Fruit fly (Drosophila melanogaster) whole organism, embryonic: ENCODE results near the gene Dph3.

Experiments used
- B-H2 ChIP-seq: fragments of 200-800 bp; sonication (Bioruptor generic); optimal IDR thresholded peaks from 2 replicates; lab custom pipeline; 2018; ENCODE audit warnings: missing biosample characterization, mild to moderate bottlenecking, missing genetic modification characterization
- BEAF-32 ChIP-seq: fragments of 200-800 bp; sonication (Bioruptor generic); optimal IDR thresholded peaks from 3 replicates; lab custom pipeline; 2017; ENCODE audit warnings: missing biosample characterization, missing genetic modification characterization, mild to moderate bottlenecking, moderate library complexity, missing genetic modification reagents
- Bgb ChIP-seq: fragments of 200-800 bp; sonication (Bioruptor generic); IDR thresholded peaks from 2 replicates; pipeline ENCODE4 v1.3.6; 2022; ENCODE audit warnings: missing biosample characterization, missing genetic modification characterization; ENCODE audit not compliant: partially characterized antibody
- CG10543 ChIP-seq: fragments of 200-800 bp; sonication (Bioruptor generic); optimal IDR thresholded peaks from 3 replicates; lab custom pipeline; 2017; ENCODE audit warnings: missing biosample characterization, mild to moderate bottlenecking, missing genetic modification characterization, moderate library complexity
- CG12071 ChIP-seq: fragments of 200-800 bp; sonication (Bioruptor generic); optimal IDR thresholded peaks from 3 replicates; lab custom pipeline; 2018; ENCODE audit warnings: missing biosample characterization, mild to moderate bottlenecking, missing genetic modification characterization
- CG12744 ChIP-seq: fragments of 200-800 bp; sonication (Bioruptor generic); optimal IDR thresholded peaks from 2 replicates; lab custom pipeline; 2016; ENCODE audit warnings: missing biosample characterization, missing genetic modification characterization
- CG12769 ChIP-seq: fragments of 200-800 bp; sonication (Bioruptor generic); optimal IDR thresholded peaks from 2 replicates; lab custom pipeline; 2019; ENCODE audit warnings: missing biosample characterization, mild to moderate bottlenecking, missing genetic modification characterization, moderate library complexity
- CG13894 ChIP-seq: fragments of 200-800 bp; sonication (Bioruptor generic); optimal IDR thresholded peaks from 3 replicates; lab custom pipeline; 2018; ENCODE audit warnings: missing biosample characterization, mild to moderate bottlenecking, missing genetic modification characterization, moderate library complexity
- CG14710 ChIP-seq: fragments of 200-800 bp; sonication (Bioruptor generic); optimal IDR thresholded peaks from 3 replicates; lab custom pipeline; 2019; ENCODE audit warnings: missing biosample characterization, mild to moderate bottlenecking, missing genetic modification characterization, moderate library complexity
- CG15269 ChIP-seq: fragments of 200-800 bp; sonication (Bioruptor generic); optimal IDR thresholded peaks from 2 replicates; lab custom pipeline; 2018; ENCODE audit warnings: missing biosample characterization, mild to moderate bottlenecking, missing genetic modification characterization, moderate library complexity
- CG15514 ChIP-seq: fragments of 200-800 bp; sonication (Bioruptor generic); optimal IDR thresholded peaks from 3 replicates; lab custom pipeline; 2017; ENCODE audit warnings: missing biosample characterization, missing genetic modification characterization, mild to moderate bottlenecking, moderate library complexity, missing genetic modification reagents
- CG17359 ChIP-seq: fragments of 200-800 bp; sonication (Bioruptor generic); optimal IDR thresholded peaks from 3 replicates; lab custom pipeline; 2018; ENCODE audit warnings: missing biosample characterization, mild to moderate bottlenecking, missing genetic modification characterization, moderate library complexity
- CG1792 ChIP-seq: fragments of 200-800 bp; sonication (Bioruptor generic); optimal IDR thresholded peaks from 2 replicates; lab custom pipeline; 2016; ENCODE audit warnings: missing biosample characterization, missing genetic modification characterization
- CG18262 ChIP-seq: fragments of 200-800 bp; optimal IDR thresholded peaks from 3 replicates; lab custom pipeline; 2019; ENCODE audit warnings: missing biosample characterization, mild to moderate bottlenecking, missing genetic modification characterization, moderate library complexity
- CG30020 ChIP-seq: fragments of 200-800 bp; optimal IDR thresholded peaks from 2 replicates; lab custom pipeline; 2019; ENCODE audit warnings: missing biosample characterization, mild to moderate bottlenecking, missing genetic modification characterization, moderate library complexity
- CG3163 ChIP-seq: fragments of 200-800 bp; sonication (Bioruptor generic); optimal IDR thresholded peaks from 3 replicates; lab custom pipeline; 2016; ENCODE audit warnings: missing biosample characterization, missing genetic modification characterization
- CG32767 ChIP-seq: fragments of 200-800 bp; sonication (Bioruptor generic); IDR thresholded peaks from 2 replicates; pipeline ENCODE4 v1.3.6; 2022; ENCODE audit warnings: missing biosample characterization, missing genetic modification characterization
- CG33213 ChIP-seq: fragments of 200-800 bp; sonication (Bioruptor generic); optimal IDR thresholded peaks from 3 replicates; lab custom pipeline; 2016; ENCODE audit warnings: missing biosample characterization, missing genetic modification characterization
- CG4328 ChIP-seq: fragments of 200-800 bp; sonication (Bioruptor generic); optimal IDR thresholded peaks from 3 replicates; lab custom pipeline; 2017; ENCODE audit warnings: missing biosample characterization, missing genetic modification reagents, missing genetic modification characterization
- CG4730 ChIP-seq: fragments of 200-800 bp; sonication (Bioruptor generic); IDR thresholded peaks from 2 replicates; pipeline ENCODE4 v1.3.6; 2022; ENCODE audit warnings: missing biosample characterization, missing genetic modification characterization
- CG4854 ChIP-seq: fragments of 200-800 bp; sonication (Bioruptor generic); optimal IDR thresholded peaks from 2 replicates; lab custom pipeline; 2016; ENCODE audit warnings: missing biosample characterization, missing genetic modification characterization, inconsistent platforms
- CG7786 ChIP-seq: fragments of 200-800 bp; sonication (Bioruptor generic); optimal IDR thresholded peaks from 2 replicates; lab custom pipeline; 2016; ENCODE audit warnings: missing biosample characterization, missing genetic modification characterization
- CG8359 ChIP-seq: fragments of 200-800 bp; sonication (Bioruptor generic); optimal IDR thresholded peaks from 2 replicates; lab custom pipeline; 2017; ENCODE audit warnings: missing biosample characterization, mild to moderate bottlenecking, missing genetic modification characterization, borderline replicate concordance
- CG8388 ChIP-seq: fragments of 200-800 bp; sonication (Bioruptor generic); optimal IDR thresholded peaks from 2 replicates; lab custom pipeline; 2019; ENCODE audit warnings: missing biosample characterization, mild to moderate bottlenecking, missing genetic modification characterization, moderate library complexity
- Dp ChIP-seq: fragments of 200-800 bp; sonication (Bioruptor generic); optimal IDR thresholded peaks from 2 replicates; lab custom pipeline; 2018; ENCODE audit warnings: missing biosample characterization, mild to moderate bottlenecking, missing genetic modification characterization, moderate library complexity
- Elba2 ChIP-seq: fragments of 200-800 bp; sonication (Bioruptor generic); optimal IDR thresholded peaks from 3 replicates; lab custom pipeline; 2016; ENCODE audit warnings: missing biosample characterization, missing genetic modification characterization
- Kr ChIP-seq: fragments of 200-800 bp; sonication (Bioruptor generic); optimal IDR thresholded peaks from 2 replicates; lab custom pipeline; 2017; ENCODE audit warnings: missing biosample characterization, mild to moderate bottlenecking, missing genetic modification characterization
- MESR4 ChIP-seq: fragments of 200-800 bp; sonication (Bioruptor generic); optimal IDR thresholded peaks from 2 replicates; lab custom pipeline; 2018; ENCODE audit warnings: missing biosample characterization, mild to moderate bottlenecking, missing genetic modification characterization, moderate library complexity
- NfI ChIP-seq: fragments of 200-800 bp; sonication (Bioruptor generic); optimal IDR thresholded peaks from 3 replicates; lab custom pipeline; 2018; ENCODE audit warnings: missing biosample characterization, mild to moderate bottlenecking, missing genetic modification characterization, moderate library complexity
- Optix ChIP-seq: fragments of 200-800 bp; sonication (Bioruptor generic); IDR thresholded peaks from 3 replicates; pipeline ENCODE4 v1.3.6; 2022; ENCODE audit warnings: missing biosample characterization, missing genetic modification characterization
- Pdp1 ChIP-seq, 2 experiments: fragments of 200-800 bp; sonication (Bioruptor generic); optimal IDR thresholded peaks; 3 replicates each; lab custom pipeline; 2016; ENCODE audit warnings: missing biosample characterization in 2 of 2, missing genetic modification characterization in 2 of 2, mild to moderate bottlenecking in 1 of 2, moderate library complexity in 1 of 2
- Poxn ChIP-seq: fragments of 200-800 bp; sonication (Bioruptor generic); IDR thresholded peaks from 2 replicates; pipeline ENCODE4 v1.3.6; 2022; ENCODE audit warnings: missing biosample characterization, missing genetic modification characterization
- Ravus ChIP-seq: fragments of 200-800 bp; sonication (Bioruptor generic); IDR thresholded peaks from 2 replicates; pipeline ENCODE4 v1.3.6; 2022; ENCODE audit warnings: missing biosample characterization, missing genetic modification characterization
- bsh ChIP-seq, 2 experiments: fragments of 200-800 bp; sonication (Bioruptor generic); optimal IDR thresholded peaks; 2 replicates each; lab custom pipeline; 2017 to 2018; ENCODE audit warnings: mild to moderate bottlenecking in 2 of 2, missing biosample characterization in 2 of 2, missing genetic modification characterization in 2 of 2, moderate library complexity in 1 of 2
- cas ChIP-seq: fragments of 200-800 bp; sonication (Bioruptor generic); IDR thresholded peaks from 2 replicates; pipeline ENCODE4 v1.3.6; 2022; ENCODE audit warnings: missing biosample characterization, missing genetic modification characterization
- dati ChIP-seq: fragments of 200-800 bp; sonication (Bioruptor generic); IDR thresholded peaks from 2 replicates; pipeline ENCODE4 v1.3.6; 2022; ENCODE audit warnings: missing biosample characterization, missing genetic modification characterization
- gce ChIP-seq: fragments of 200-800 bp; sonication (Bioruptor generic); IDR thresholded peaks from 3 replicates; pipeline ENCODE4 v1.3.6; 2022; ENCODE audit warnings: missing biosample characterization, missing genetic modification characterization
- gcm ChIP-seq: fragments of 200-800 bp; sonication (Bioruptor generic); optimal IDR thresholded peaks from 2 replicates; lab custom pipeline; 2019; ENCODE audit warnings: missing biosample characterization, mild to moderate bottlenecking, missing genetic modification characterization, moderate library complexity
- gem ChIP-seq: fragments of 200-800 bp; sonication (Bioruptor generic); optimal IDR thresholded peaks from 2 replicates; lab custom pipeline; 2019; ENCODE audit warnings: missing biosample characterization, mild to moderate bottlenecking, missing genetic modification characterization, moderate library complexity
- insv ChIP-seq, 2 experiments: fragments of 200-800 bp; sonication (Bioruptor generic); optimal IDR thresholded peaks; 3 replicates each; lab custom pipeline; 2016 to 2018; ENCODE audit warnings: missing biosample characterization in 2 of 2, missing genetic modification characterization in 2 of 2
- knrl ChIP-seq: fragments of 200-800 bp; sonication (Bioruptor generic); IDR thresholded peaks from 3 replicates; pipeline ENCODE4 v1.3.6; 2022; ENCODE audit warnings: missing biosample characterization, missing genetic modification characterization; ENCODE audit not compliant: partially characterized antibody
- lov ChIP-seq, 2 experiments: fragments of 200-800 bp in 1 of 2; fragments of >200 bp in 1 of 2; sonication (Bioruptor generic) in 1 of 2; IDR thresholded peaks in 1 of 2; optimal IDR thresholded peaks in 1 of 2; 2 replicates in 1 of 2; 3 replicates in 1 of 2; pipeline versions ENCODE4 v1.3.6 to Lab custom; 2017 to 2022; ENCODE audit warnings: missing biosample characterization in 1 of 2, missing genetic modification characterization in 1 of 2
- oc ChIP-seq: fragments of 200-800 bp; sonication (Bioruptor generic); optimal IDR thresholded peaks from 2 replicates; lab custom pipeline; 2018; ENCODE audit warnings: missing biosample characterization, mild to moderate bottlenecking, missing genetic modification characterization, moderate library complexity
- pan ChIP-seq, 4 experiments: fragments of >200 bp in 3 of 4; fragments of 200-800 bp in 1 of 4; sonication (Bioruptor generic) in 1 of 4; optimal IDR thresholded peaks in 3 of 4; IDR thresholded peaks in 1 of 4; 2 replicates each; pipeline versions ENCODE4 v1.3.6 to Lab custom; 2017 to 2022; ENCODE audit warnings: missing biosample characterization in 2 of 4, missing genetic modification characterization in 2 of 4, mixed read lengths in 1 of 4
- row ChIP-seq: fragments of 200-800 bp; sonication (Bioruptor generic); IDR thresholded peaks from 3 replicates; pipeline ENCODE4 v1.3.6; 2022; ENCODE audit warnings: missing biosample characterization, missing genetic modification characterization
- scrt ChIP-seq: fragments of 200-800 bp; sonication (Bioruptor generic); optimal IDR thresholded peaks from 2 replicates; lab custom pipeline; 2018; ENCODE audit warnings: missing biosample characterization, mild to moderate bottlenecking, missing genetic modification characterization, moderate library complexity
- sens ChIP-seq: fragments of 200-800 bp; sonication (Bioruptor generic); peaks from one replicate; lab custom pipeline; 2016; ENCODE audit warnings: missing biosample characterization, missing genetic modification characterization
- wdn ChIP-seq: fragments of 200-800 bp; sonication (Bioruptor generic); IDR thresholded peaks from 2 replicates; pipeline ENCODE4 v1.3.6; 2022; ENCODE audit warnings: missing biosample characterization, missing genetic modification characterization
- wek ChIP-seq: fragments of 200-800 bp; sonication (Bioruptor generic); optimal IDR thresholded peaks from 3 replicates; lab custom pipeline; 2018; ENCODE audit warnings: missing biosample characterization, mild to moderate bottlenecking, missing genetic modification characterization, moderate library complexity

Dph3 gene

dm6 chr3R:11219883-11220282, 11.8 kb upstream of the Dph3 start, which contains the start of gene CG6689 (continued):
- TF ChIP-seq pan (optimal IDR thresholded peaks at IDR 0.05; lab: Kevin White, UChicago) (no peak), pan (GFP tag; optimal IDR thresholded peaks at IDR 0.05 in 1 of 2, IDR thresholded peaks at IDR 0.05 in 1 of 2) (no peak), CG1792 (GFP tag; lab: Kevin White, UChicago) (no peak), CG17359 (tag; lab: Kevin White, UChicago) (no peak), Dp (GFP tag; lab: Kevin White, UChicago) (peak; percentile 69), CG15514 (GFP tag; lab: Kevin White, UChicago) (peak; percentile 33), Pdp1 (GFP tag; optimal IDR thresholded peaks at IDR 0.05; lab: Kevin White, UChicago) (peak in 1 of 2 experiments; percentile 98), row (GFP tag; lab: Robert Waterston, UW) (peak; percentile 92), Poxn (GFP tag; lab: Robert Waterston, UW) (no peak), CG33213 (GFP tag; lab: Kevin White, UChicago) (peak; percentile 9), gem (tag; lab: Kevin White, UChicago) (peak; percentile 16), NfI (GFP tag; lab: Kevin White, UChicago) (no peak), MESR4 (GFP tag; lab: Kevin White, UChicago) (peak; percentile 87), Elba2 (GFP tag; lab: Kevin White, UChicago) (peak; percentile 48), CG4328 (GFP tag; lab: Kevin White, UChicago) (no peak), Ravus (GFP tag; lab: Robert Waterston, UW) (no peak), wek (GFP tag; lab: Kevin White, UChicago) (no peak), Kr (GFP tag; lab: Kevin White, UChicago) (no peak), CG4730 (GFP tag; lab: Robert Waterston, UW) (no peak), CG18262 (tag; lab: Kevin White, UChicago) (no peak), CG3163 (GFP tag; lab: Kevin White, UChicago) (no peak), CG12769 (tag; lab: Kevin White, UChicago) (peak; percentile 1), CG8359 (GFP tag; lab: Kevin White, UChicago) (no peak), oc (peak; percentile 63), CG8388 (GFP tag; lab: Kevin White, UChicago) (peak; percentile 24), sens (GFP tag; lab: Kevin White, UChicago) (peak; percentile 83), CG12071 (no peak), scrt (GFP tag; lab: Kevin White, UChicago) (peak; percentile 21), CG15269 (tag; lab: Kevin White, UChicago) (no peak), insv (GFP tag; optimal IDR thresholded peaks at IDR 0.05; lab: Kevin White, UChicago) (no peak), CG30020 (tag; lab: Kevin White, UChicago) (peak; percentile 28), cas (GFP tag; lab: Robert Waterston, UW) (no peak), B-H2 (GFP tag; lab: Kevin White, UChicago) (peak; percentile 15), gce (GFP tag; lab: Robert Waterston, UW) (no peak), CG32767 (GFP tag; lab: Robert Waterston, UW) (no peak), CG13894 (no peak), BEAF-32 (peak; percentile 31), CG14710 (peak; percentile 47), wdn (GFP tag; lab: Robert Waterston, UW) (no peak), dati (no peak), bsh (GFP tag; optimal IDR thresholded peaks at IDR 0.05; lab: Kevin White, UChicago) (no peak), lov (optimal IDR thresholded peaks at IDR 0.05; lab: Kevin White, UChicago) (no peak), lov (GFP tag; IDR thresholded peaks at IDR 0.05; lab: Robert Waterston, UW) (peak; percentile 54; the same call in 1 of the 3 replicates), CG4854 (GFP tag; lab: Kevin White, UChicago) (peak; percentile 1), CG7786 (no peak), gcm (GFP tag; lab: Kevin White, UChicago) (no peak), CG10543 (GFP tag; lab: Kevin White, UChicago) (no peak), Optix (GFP tag; lab: Robert Waterston, UW) (no peak), knrl (GFP tag; lab: Robert Waterston, UW) (0 out of 3 replicates have a peak, but pooled peaks have one; percentile 7), CG12744 (no peak), Bgb (GFP tag; lab: Robert Waterston, UW) (peak; percentile 32; the same call in 1 of the 2 replicates)
